Fruit fly (Drosophila melanogaster): Measurements from ENCODE around the gene mdy.

DNA sequence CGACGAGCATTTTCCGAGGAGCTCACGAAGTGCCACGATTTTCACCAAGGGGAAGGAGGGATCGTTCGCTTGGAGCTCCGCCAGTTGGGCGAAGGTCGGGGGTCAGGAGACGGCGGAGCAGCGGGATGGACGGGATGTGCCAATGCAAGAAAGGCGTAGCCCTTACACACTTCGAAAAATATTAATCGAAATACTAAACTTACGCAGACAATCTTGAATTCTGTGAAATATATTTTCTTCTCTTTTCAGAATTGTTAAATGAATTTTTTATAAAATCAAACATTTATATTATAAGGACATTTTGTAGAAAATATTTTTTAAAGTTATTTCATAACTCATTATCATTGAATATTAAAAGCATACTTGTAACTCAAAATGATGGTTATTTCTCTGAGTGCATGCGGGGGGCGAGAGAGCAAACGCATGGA is 52.5 kb downstream of the mdy start:
- no peak for TF ChIP-seq Myc (optimal IDR thresholded peaks at IDR 0.05)
- no peak for TF ChIP-seq Sin3A (optimal IDR thresholded peaks at IDR 0.05)
- no peak for TF ChIP-seq psq (optimal IDR thresholded peaks at IDR 0.05)
- TF ChIP-seq h (optimal IDR thresholded peaks at IDR 0.05): no peak
- no peak for TF ChIP-seq ttk (optimal IDR thresholded peaks at IDR 0.05)
- TF ChIP-seq insv (optimal IDR thresholded peaks at IDR 0.05): no peak
